Worm (Caenorhabditis elegans) whole organism, L1 larva: ENCODE results near the gene mes-1.

Experiments used
- C04F5.9 ChIP-seq: sonication (generic microtip); optimal IDR thresholded peaks from 2 replicates; lab custom pipeline; 2016; ENCODE audit warnings: missing genetic modification characterization, missing compliant biosample characterization
- C16A3.4 ChIP-seq: fragments of 150-350 bp; optimal IDR thresholded peaks from 2 replicates; lab custom pipeline; 2014; ENCODE audit warnings: missing biosample characterization, missing genetic modification characterization
- alr-1 ChIP-seq: fragments of 200-800 bp; sonication (Bioruptor generic); optimal IDR thresholded peaks from 2 replicates; lab custom pipeline; 2018; ENCODE audit warnings: borderline replicate concordance, mild to moderate bottlenecking, missing genetic modification characterization, missing compliant biosample characterization
- aly-2 ChIP-seq: fragments of 150-350 bp; optimal IDR thresholded peaks from 2 replicates; lab custom pipeline; 2014; ENCODE audit warnings: missing biosample characterization, missing genetic modification characterization
- ama-1 ChIP-seq: fragments of 150-350 bp; optimal IDR thresholded peaks from 2 replicates; lab custom pipeline; 2014
- blmp-1 ChIP-seq: fragments of 150-350 bp; optimal IDR thresholded peaks from 2 replicates; lab custom pipeline; 2014; ENCODE audit warnings: missing biosample characterization, missing genetic modification characterization
- ceh-63 ChIP-seq: fragments of 200-800 bp; sonication (Bioruptor generic); optimal IDR thresholded peaks from 2 replicates; lab custom pipeline; 2018; ENCODE audit warnings: mild to moderate bottlenecking, missing genetic modification characterization, missing compliant biosample characterization
- ceh-88 ChIP-seq: fragments of 200-800 bp; sonication (Bioruptor generic); IDR thresholded peaks from 2 replicates; pipeline ENCODE4 v1.3.6; 2022; ENCODE audit warnings: missing genetic modification characterization, missing compliant biosample characterization
- ceh-90 ChIP-seq: sonication (generic microtip); optimal IDR thresholded peaks from 2 replicates; lab custom pipeline; 2016; ENCODE audit warnings: missing genetic modification characterization, missing compliant biosample characterization
- dpl-1 ChIP-seq, 3 experiments: fragments of 150-350 bp in 2 of 3; sonication (generic microtip) in 1 of 3; optimal IDR thresholded peaks; 2 replicates each; lab custom pipeline; 2014 to 2017; ENCODE audit warnings: missing biosample characterization in 3 of 3, missing genetic modification characterization in 3 of 3, missing genetic modification reagents in 3 of 3
- egl-13 ChIP-seq: sonication (generic microtip); optimal IDR thresholded peaks from 2 replicates; lab custom pipeline; 2016; ENCODE audit warnings: missing genotype, missing genetic modification reagents, missing genetic modification characterization, missing compliant biosample characterization
- elt-2 ChIP-seq: sonication (generic microtip); optimal IDR thresholded peaks from 2 replicates; lab custom pipeline; 2016; ENCODE audit warnings: missing genetic modification characterization, mild to moderate bottlenecking, inconsistent platforms, missing compliant biosample characterization, missing genetic modification reagents
- elt-3 ChIP-seq, 6 experiments: fragments of 150-350 bp in 1 of 6; sonication (generic microtip); optimal IDR thresholded peaks; 2 replicates each; lab custom pipeline; 2017 to 2018; ENCODE audit warnings: missing biosample characterization in 6 of 6, missing genetic modification characterization in 6 of 6, inconsistent platforms in 1 of 6
- fkh-8 ChIP-seq: sonication (generic microtip); optimal IDR thresholded peaks from 2 replicates; lab custom pipeline; 2016; ENCODE audit warnings: mild to moderate bottlenecking, missing genetic modification characterization, missing compliant biosample characterization
- fos-1 ChIP-seq: fragments of 150-350 bp; optimal IDR thresholded peaks from 2 replicates; lab custom pipeline; 2014; ENCODE audit warnings: missing biosample characterization, missing genetic modification characterization
- grh-1 ChIP-seq: fragments of 200-800 bp; sonication (Bioruptor generic); IDR thresholded peaks from 2 replicates; pipeline ENCODE4 v1.3.6; 2022; ENCODE audit warnings: missing genetic modification reagents, missing genetic modification characterization, missing compliant biosample characterization
- hlh-17 ChIP-seq: fragments of 200-800 bp; sonication (Bioruptor generic); optimal IDR thresholded peaks from 2 replicates; lab custom pipeline; 2018; ENCODE audit warnings: missing genetic modification characterization, mild to moderate bottlenecking, missing compliant biosample characterization, moderate library complexity, borderline replicate concordance
- hlh-4 ChIP-seq: sonication (generic microtip); optimal IDR thresholded peaks from 2 replicates; lab custom pipeline; 2016; ENCODE audit warnings: mild to moderate bottlenecking, missing genetic modification characterization, missing compliant biosample characterization
- lin-13 ChIP-seq: fragments of 150-350 bp; optimal IDR thresholded peaks from 2 replicates; lab custom pipeline; 2014; ENCODE audit warnings: missing biosample characterization, missing genetic modification reagents, missing genetic modification characterization
- lin-14 ChIP-seq: fragments of 200-800 bp; sonication (Bioruptor generic); optimal IDR thresholded peaks from 2 replicates; lab custom pipeline; 2018; ENCODE audit warnings: mild to moderate bottlenecking, missing genetic modification characterization, moderate library complexity, missing compliant biosample characterization
- lin-15B ChIP-seq: fragments of 150-350 bp; sonication (generic microtip); optimal IDR thresholded peaks from 3 replicates; lab custom pipeline; 2014; ENCODE audit warnings: missing biosample characterization, missing genetic modification characterization
- lin-35 ChIP-seq, 2 experiments: fragments of 150-350 bp; optimal IDR thresholded peaks; 2 replicates each; lab custom pipeline; 2014; ENCODE audit warnings: missing biosample characterization in 2 of 2, missing genetic modification characterization in 2 of 2, missing genetic modification reagents in 2 of 2
- lir-3 ChIP-seq: sonication (generic microtip); optimal IDR thresholded peaks from 2 replicates; lab custom pipeline; 2016; ENCODE audit warnings: mild to moderate bottlenecking, missing genetic modification characterization, moderate library complexity, missing compliant biosample characterization; ENCODE audit not compliant: poor library complexity
- mef-2 ChIP-seq: fragments of 150-350 bp; optimal IDR thresholded peaks from 2 replicates; lab custom pipeline; 2014; ENCODE audit warnings: missing biosample characterization, missing genetic modification characterization
- mep-1 ChIP-seq: fragments of 150-350 bp; optimal IDR thresholded peaks from 2 replicates; lab custom pipeline; 2014; ENCODE audit warnings: missing biosample characterization, missing genetic modification characterization
- nhr-19 ChIP-seq: fragments of 200-800 bp; sonication (Bioruptor generic); conservative IDR thresholded peaks from 2 replicates; pipeline ENCODE4 v1.3.6; 2022; ENCODE audit warnings: missing genetic modification characterization, missing compliant biosample characterization
- nhr-77 ChIP-seq: fragments of 150-350 bp; optimal IDR thresholded peaks from 2 replicates; lab custom pipeline; 2014; ENCODE audit warnings: missing biosample characterization, missing genetic modification characterization
- nhr-84 ChIP-seq: sonication (generic microtip); optimal IDR thresholded peaks from 2 replicates; lab custom pipeline; 2017; ENCODE audit warnings: missing biosample characterization, missing genetic modification characterization
- pag-3 ChIP-seq: sonication (generic microtip); optimal IDR thresholded peaks from 2 replicates; lab custom pipeline; 2017; ENCODE audit warnings: missing genetic modification characterization, mild to moderate bottlenecking, missing compliant biosample characterization, antibody characterized with exemption, borderline replicate concordance; ENCODE audit not compliant: insufficient read depth
- pax-3 ChIP-seq: fragments of 200-800 bp; sonication (Bioruptor generic); optimal IDR thresholded peaks from 2 replicates; lab custom pipeline; 2018; ENCODE audit warnings: mild to moderate bottlenecking, missing genetic modification characterization, moderate library complexity, missing compliant biosample characterization
- pqm-1 ChIP-seq: sonication (generic microtip); optimal IDR thresholded peaks from 3 replicates; lab custom pipeline; 2017; ENCODE audit warnings: missing biosample characterization, missing genetic modification characterization
- rnt-1 ChIP-seq: sonication (generic microtip); optimal IDR thresholded peaks from 2 replicates; lab custom pipeline; 2016; ENCODE audit warnings: mild to moderate bottlenecking, missing genetic modification characterization, moderate library complexity, missing compliant biosample characterization
- skn-1 ChIP-seq: fragments of 150-350 bp; optimal IDR thresholded peaks from 2 replicates; lab custom pipeline; 2014; ENCODE audit warnings: missing biosample characterization, missing genetic modification characterization
- snpc-4 ChIP-seq: fragments of 150-350 bp; optimal IDR thresholded peaks from 2 replicates; lab custom pipeline; 2014; ENCODE audit warnings: missing biosample characterization, missing genetic modification characterization
- sptf-1 ChIP-seq: fragments of 150-350 bp; optimal IDR thresholded peaks from 2 replicates; lab custom pipeline; 2014; ENCODE audit warnings: missing biosample characterization, missing genetic modification characterization
- tlp-1 ChIP-seq: fragments of 150-350 bp; optimal IDR thresholded peaks from 2 replicates; lab custom pipeline; 2014; ENCODE audit warnings: missing biosample characterization, missing genetic modification characterization
- unc-130 ChIP-seq: fragments of 150-350 bp; optimal IDR thresholded peaks from 2 replicates; lab custom pipeline; 2017; ENCODE audit warnings: missing biosample characterization, missing genetic modification characterization, inconsistent platforms
- unc-30 ChIP-seq: sonication (generic microtip); optimal IDR thresholded peaks from 2 replicates; lab custom pipeline; 2017; ENCODE audit warnings: missing biosample characterization, missing genetic modification characterization
- unc-62 ChIP-seq: fragments of 150-350 bp; optimal IDR thresholded peaks from 2 replicates; lab custom pipeline; 2014; ENCODE audit warnings: missing biosample characterization, missing genetic modification reagents, missing genetic modification characterization
- unc-86 ChIP-seq: sonication (generic microtip); optimal IDR thresholded peaks from 2 replicates; lab custom pipeline; 2016; ENCODE audit warnings: missing genetic modification characterization, missing compliant biosample characterization
- unc-98 ChIP-seq: fragments of 200-800 bp; sonication (Bioruptor generic); IDR thresholded peaks from 2 replicates; pipeline ENCODE4 v1.3.6; 2022; ENCODE audit warnings: missing genetic modification characterization, missing compliant biosample characterization
- vab-15 ChIP-seq: sonication (generic microtip); optimal IDR thresholded peaks from 2 replicates; lab custom pipeline; 2017; ENCODE audit warnings: missing genotype, mild to moderate bottlenecking, missing genetic modification characterization, missing compliant biosample characterization
- zag-1 ChIP-seq: fragments of 150-350 bp; optimal IDR thresholded peaks from 2 replicates; lab custom pipeline; 2014; ENCODE audit warnings: missing biosample characterization, missing genetic modification characterization
- zip-4 ChIP-seq: fragments of 200-800 bp; sonication (Bioruptor generic); optimal IDR thresholded peaks from 2 replicates; lab custom pipeline; 2018; ENCODE audit warnings: mild to moderate bottlenecking, missing genetic modification characterization, moderate library complexity, missing compliant biosample characterization

mes-1 gene

ce11 chrX:11854903-11855302 lies 2.4 kb upstream of the mes-1 start, which contains the start of gene F54F7.8:
Gene F54F7.8 (minus strand): TSS chrX:11855003.
- TF ChIP-seq sptf-1 (tag; lab: Kevin White, UChicago), result no peak
- TF ChIP-seq hlh-17 (GFP tag; lab: Kevin White, UChicago), result no peak
- no peak for TF ChIP-seq blmp-1 (tag; lab: Kevin White, UChicago)
- no peak for TF ChIP-seq unc-98 (GFP tag; lab: Robert Waterston, UW)
- no peak for TF ChIP-seq pag-3 (tag; lab: Kevin White, UChicago)
- TF ChIP-seq C16A3.4 (tag; lab: Kevin White, UChicago), result no peak
- TF ChIP-seq lin-35 (GFP tag; optimal IDR thresholded peaks at IDR 0.05; lab: Kevin White, UChicago), result no peak
- TF ChIP-seq elt-3 (tag; optimal IDR thresholded peaks at IDR 0.05; lab: Kevin White, UChicago), result no peak
- no peak for TF ChIP-seq mef-2 (tag; lab: Kevin White, UChicago)
- TF ChIP-seq unc-30 (tag; lab: Kevin White, UChicago), result no peak

- no peak for TF ChIP-seq ama-1 (lab: Kevin White, UChicago)
- no peak for TF ChIP-seq zip-4
- no peak for TF ChIP-seq lin-15B (tag; lab: Kevin White, UChicago)
- no peak for TF ChIP-seq unc-30 (tag; lab: Kevin White, UChicago)
- TF ChIP-seq nhr-19 (GFP tag; lab: Robert Waterston, UW), result no peak
- no peak for TF ChIP-seq grh-1
- TF ChIP-seq ceh-88 (GFP tag; lab: Robert Waterston, UW), result no peak
- no peak for TF ChIP-seq zag-1
- no peak for TF ChIP-seq lin-14
- TF ChIP-seq vab-15 (tag; lab: Kevin White, UChicago), result no peak
- TF ChIP-seq alr-1 (tag; lab: Kevin White, UChicago), result no peak
- no peak for TF ChIP-seq hlh-4 (tag; lab: Kevin White, UChicago)
- TF ChIP-seq ceh-63 (GFP tag; lab: Kevin White, UChicago), result no peak
- TF ChIP-seq rnt-1, result no peak
- TF ChIP-seq snpc-4 (tag; lab: Kevin White, UChicago), result no peak
- no peak for TF ChIP-seq egl-13 (tag; lab: Kevin White, UChicago)
- no peak for TF ChIP-seq skn-1 (tag; lab: Kevin White, UChicago)
- no peak for TF ChIP-seq tlp-1 (tag; lab: Kevin White, UChicago)
- no peak for TF ChIP-seq aly-2 (tag; lab: Kevin White, UChicago)
- TF ChIP-seq fos-1, result no peak
Measured at ce11 chrX:11856214-11856613, 1.1 kb upstream of the mes-1 start.

- TF ChIP-seq pqm-1 (no peak), mef-2 (tag; lab: Kevin White, UChicago) (no peak), dpl-1 (GFP tag; optimal IDR thresholded peaks at IDR 0.05; lab: Kevin White, UChicago) (no peak), lir-3 (tag; lab: Kevin White, UChicago) (no peak), lin-13 (GFP tag; lab: Kevin White, UChicago) (no peak)
- TF ChIP-seq, all 84 proteins: peak for 0
Measured at ce11 chrX:11863307-11863706, 6.0 kb downstream of the mes-1 start, which contains the start of gene F54F7.10. Gene F54F7.10 (plus strand): TSS chrX:11863607.

ce11 chrX:11865083-11865482 lies 7.8 kb downstream of the mes-1 start, which contains the start of gene F54F7.6:
Gene F54F7.6 (plus strand): TSS chrX:11865383.
- TF ChIP-seq alr-1 (tag; lab: Kevin White, UChicago), result no peak

- no peak for TF ChIP-seq sptf-1 (tag; lab: Kevin White, UChicago)
- TF ChIP-seq unc-130 (tag; lab: Kevin White, UChicago), result no peak
- no peak for TF ChIP-seq ceh-88 (GFP tag; lab: Robert Waterston, UW)
- no peak for TF ChIP-seq lir-3 (tag; lab: Kevin White, UChicago)
- TF ChIP-seq unc-86 (tag; lab: Kevin White, UChicago), result no peak
- TF ChIP-seq rnt-1, result no peak
- TF ChIP-seq elt-2 (tag; lab: Kevin White, UChicago), result no peak
- TF ChIP-seq fkh-8 (tag; lab: Kevin White, UChicago), result no peak
- no peak for TF ChIP-seq alr-1 (tag; lab: Kevin White, UChicago)
- no peak for TF ChIP-seq C04F5.9 (tag; lab: Kevin White, UChicago)
- no peak for TF ChIP-seq ceh-90 (tag; lab: Kevin White, UChicago)
- TF ChIP-seq unc-62 (GFP tag; lab: Kevin White, UChicago), result no peak
- no peak for TF ChIP-seq mep-1 (tag; lab: Kevin White, UChicago)
- no peak for TF ChIP-seq pax-3
- no peak for TF ChIP-seq snpc-4 (tag; lab: Kevin White, UChicago)
- TF ChIP-seq nhr-77 (tag; lab: Kevin White, UChicago), result no peak
- TF ChIP-seq nhr-84 (tag; lab: Kevin White, UChicago), result no peak
- TF ChIP-seq, all 84 proteins: peak for 0
Measured at ce11 chrX:11869260-11869659, 12.0 kb downstream of the mes-1 start, which contains the start of gene dot-1.2. Gene dot-1.2 (minus strand): TSS chrX:11869360.
